Worm (Caenorhabditis elegans): Measurements from ENCODE around the gene rpl-36.

ce11 chrIII:7167568-7167937 is 12.5 kb upstream of the rpl-36 start, which contains the start of gene acs-4:
- TF ChIP-seq unc-62 (GFP tag; optimal IDR thresholded peaks at IDR 0.05) = no peak
- no peak for TF ChIP-seq let-607 (tag; optimal IDR thresholded peaks at IDR 0.05)
- TF ChIP-seq hmg-20 (GFP tag; IDR thresholded peaks at IDR 0.05) = no peak
- no peak for TF ChIP-seq ets-4 (GFP tag; optimal IDR thresholded peaks at IDR 0.05)
- TF ChIP-seq snpc-3.4 (tag; optimal IDR thresholded peaks at IDR 0.05) = no peak
- TF ChIP-seq dpl-1 (GFP tag; optimal IDR thresholded peaks at IDR 0.05) = no peak
- TF ChIP-seq ztf-18 (tag; optimal IDR thresholded peaks at IDR 0.05) = no peak
- TF ChIP-seq F49E8.2 (tag; optimal IDR thresholded peaks at IDR 0.05; ENCODE audit: insufficient read depth) = no peak
- no peak for TF ChIP-seq efl-1 (GFP tag; optimal IDR thresholded peaks at IDR 0.05)
- no peak for TF ChIP-seq bed-2 (GFP tag; IDR thresholded peaks at IDR 0.05)
- no peak for TF ChIP-seq Y67H2A.10 (GFP tag; conservative IDR thresholded peaks at IDR 0.05)
- no peak for TF ChIP-seq akir-1 (GFP tag; optimal IDR thresholded peaks at IDR 0.05)
- TF ChIP-seq egrh-3 (GFP tag; IDR thresholded peaks at IDR 0.05) = no peak
- TF ChIP-seq F39B2.1 (GFP tag; IDR thresholded peaks at IDR 0.05) = no peak
